Worm (Caenorhabditis elegans) whole organism, L4/young adult: Measurements from ENCODE around the gene F47G3.4.

Experiments
- W03F9.2 ChIP-seq: fragments of 150-350 bp; optimal IDR thresholded peaks from 2 replicates; lab custom pipeline; 2014; ENCODE audit warnings: missing biosample characterization, missing genetic modification characterization
- dao-5 ChIP-seq: sonication (generic microtip); optimal IDR thresholded peaks from 2 replicates; lab custom pipeline; 2016; ENCODE audit warnings: missing genotype, missing genetic modification characterization, moderate library complexity, missing compliant biosample characterization
- him-1 ChIP-seq: sonication (generic microtip); optimal IDR thresholded peaks from 2 replicates; lab custom pipeline; 2016; ENCODE audit warnings: missing genotype, missing genetic modification reagents, missing genetic modification characterization, missing compliant biosample characterization

F47G3.4 gene

ce11 chrX:2419777-2420176, 38.4 kb downstream of the F47G3.4 start, which contains the start of gene glr-7:
TSS of gene glr-7 (minus strand) at chrX:2419877.
- TF ChIP-seq W03F9.2 (no peak), him-1 (tag; lab: Kevin White, UChicago) (no peak), dao-5 (no peak)

- TF ChIP-seq him-1 (tag; lab: Kevin White, UChicago) = no peak
- no peak for TF ChIP-seq dao-5
- TF ChIP-seq W03F9.2 = no peak
Measured at ce11 chrX:2422123-2422522, 40.7 kb downstream of the F47G3.4 start.

ce11 chrX:2425284-2425683, 43.9 kb downstream of the F47G3.4 start:
- TF ChIP-seq him-1 (tag; lab: Kevin White, UChicago) (no peak), W03F9.2 (no peak), dao-5 (no peak)

- TF ChIP-seq W03F9.2 = no peak
- no peak for TF ChIP-seq dao-5
- TF ChIP-seq him-1 (tag; lab: Kevin White, UChicago) = no peak
Measured at ce11 chrX:2426932-2427331, 45.5 kb downstream of the F47G3.4 start.

- TF ChIP-seq dao-5 (no peak), him-1 (tag; lab: Kevin White, UChicago) (no peak), W03F9.2 (no peak)
Measured at ce11 chrX:2427404-2427803, 46.0 kb downstream of the F47G3.4 start, which contains the start of gene gcy-31. TSS of gene gcy-31 (minus strand) at chrX:2427504.

ce11 chrX:2430317-2430716, 48.9 kb downstream of the F47G3.4 start:
- TF ChIP-seq dao-5 (no peak), him-1 (tag; lab: Kevin White, UChicago) (no peak), W03F9.2 (no peak)
